Worm (Caenorhabditis elegans) whole organism, L1 larva: ENCODE results near the gene cyp-14A2.

Experiments used
- ama-1 ChIP-seq: fragments of 150-350 bp; optimal IDR thresholded peaks from 2 replicates; lab custom pipeline; 2014
- blmp-1 ChIP-seq: fragments of 150-350 bp; optimal IDR thresholded peaks from 2 replicates; lab custom pipeline; 2014; ENCODE audit warnings: missing biosample characterization, missing genetic modification characterization
- ceh-63 ChIP-seq: fragments of 200-800 bp; sonication (Bioruptor generic); optimal IDR thresholded peaks from 2 replicates; lab custom pipeline; 2018; ENCODE audit warnings: mild to moderate bottlenecking, missing genetic modification characterization, missing compliant biosample characterization
- dsc-1 ChIP-seq: sonication (generic microtip); optimal IDR thresholded peaks from 2 replicates; lab custom pipeline; 2016; ENCODE audit warnings: mild to moderate bottlenecking, missing genetic modification characterization, missing compliant biosample characterization
- egl-27 ChIP-seq, 2 experiments: fragments of 150-350 bp in 1 of 2; sonication (generic microtip); optimal IDR thresholded peaks; 3 replicates each; lab custom pipeline; 2017 to 2018; ENCODE audit warnings: missing biosample characterization in 2 of 2, missing genetic modification characterization in 2 of 2, missing genetic modification reagents in 2 of 2
- elt-3 ChIP-seq, 6 experiments: fragments of 150-350 bp in 1 of 6; sonication (generic microtip); optimal IDR thresholded peaks; 2 replicates each; lab custom pipeline; 2017 to 2018; ENCODE audit warnings: missing biosample characterization in 6 of 6, missing genetic modification characterization in 6 of 6, inconsistent platforms in 1 of 6
- fkh-4 ChIP-seq: sonication (generic microtip); optimal IDR thresholded peaks from 2 replicates; lab custom pipeline; 2016; ENCODE audit warnings: missing compliant biosample characterization, missing genetic modification characterization, borderline replicate concordance
- fos-1 ChIP-seq: fragments of 150-350 bp; optimal IDR thresholded peaks from 2 replicates; lab custom pipeline; 2014; ENCODE audit warnings: missing biosample characterization, missing genetic modification characterization
- hlh-17 ChIP-seq: fragments of 200-800 bp; sonication (Bioruptor generic); optimal IDR thresholded peaks from 2 replicates; lab custom pipeline; 2018; ENCODE audit warnings: missing genetic modification characterization, mild to moderate bottlenecking, missing compliant biosample characterization, moderate library complexity, borderline replicate concordance
- hpl-2 ChIP-seq: fragments of 150-350 bp; optimal IDR thresholded peaks from 2 replicates; lab custom pipeline; 2014; ENCODE audit warnings: missing biosample characterization, missing genetic modification reagents, missing genetic modification characterization
- isw-1 ChIP-seq: fragments of 200-800 bp; sonication (Bioruptor generic); IDR thresholded peaks from 2 replicates; pipeline ENCODE4 v1.3.6; 2022; ENCODE audit warnings: missing genetic modification characterization, missing compliant biosample characterization
- jun-1 ChIP-seq: fragments of 150-350 bp; optimal IDR thresholded peaks from 2 replicates; lab custom pipeline; 2014; ENCODE audit warnings: missing biosample characterization, missing genetic modification reagents, missing genetic modification characterization
- lin-14 ChIP-seq: fragments of 200-800 bp; sonication (Bioruptor generic); optimal IDR thresholded peaks from 2 replicates; lab custom pipeline; 2018; ENCODE audit warnings: mild to moderate bottlenecking, missing genetic modification characterization, moderate library complexity, missing compliant biosample characterization
- lin-15B ChIP-seq: fragments of 150-350 bp; sonication (generic microtip); optimal IDR thresholded peaks from 3 replicates; lab custom pipeline; 2014; ENCODE audit warnings: missing biosample characterization, missing genetic modification characterization
- lin-35 ChIP-seq, 2 experiments: fragments of 150-350 bp; optimal IDR thresholded peaks; 2 replicates each; lab custom pipeline; 2014; ENCODE audit warnings: missing biosample characterization in 2 of 2, missing genetic modification characterization in 2 of 2, missing genetic modification reagents in 2 of 2
- lsy-2 ChIP-seq, 2 experiments: fragments of 150-350 bp; optimal IDR thresholded peaks; 2 replicates each; lab custom pipeline; 2014; ENCODE audit warnings: missing biosample characterization in 2 of 2, missing genetic modification characterization in 2 of 2
- mab-9 ChIP-seq: fragments of 200-800 bp; sonication (Bioruptor generic); IDR thresholded peaks from 2 replicates; pipeline ENCODE4 v1.3.6; 2022; ENCODE audit warnings: missing genetic modification reagents, missing genetic modification characterization, missing compliant biosample characterization
- mef-2 ChIP-seq: fragments of 150-350 bp; optimal IDR thresholded peaks from 2 replicates; lab custom pipeline; 2014; ENCODE audit warnings: missing biosample characterization, missing genetic modification characterization
- mep-1 ChIP-seq: fragments of 150-350 bp; optimal IDR thresholded peaks from 2 replicates; lab custom pipeline; 2014; ENCODE audit warnings: missing biosample characterization, missing genetic modification characterization
- nhr-20 ChIP-seq: sonication (generic microtip); optimal IDR thresholded peaks from 2 replicates; lab custom pipeline; 2016; ENCODE audit warnings: mild to moderate bottlenecking, missing genetic modification characterization, missing compliant biosample characterization
- nhr-28 ChIP-seq: fragments of 150-350 bp; optimal IDR thresholded peaks from 2 replicates; lab custom pipeline; 2014; ENCODE audit warnings: missing biosample characterization, missing genetic modification characterization
- nhr-71 ChIP-seq: sonication (generic microtip); optimal IDR thresholded peaks from 2 replicates; lab custom pipeline; 2016; ENCODE audit warnings: mild to moderate bottlenecking, missing genetic modification characterization, moderate library complexity, missing compliant biosample characterization
- nhr-76 ChIP-seq: sonication (generic microtip); optimal IDR thresholded peaks from 2 replicates; lab custom pipeline; 2017; ENCODE audit warnings: missing biosample characterization, missing genetic modification characterization
- nhr-85 ChIP-seq: sonication (generic microtip); peaks from one replicate; lab custom pipeline; 2016; ENCODE audit warnings: missing genetic modification characterization, inconsistent platforms, missing compliant biosample characterization
- nhr-90 ChIP-seq: sonication (generic microtip); optimal IDR thresholded peaks from 2 replicates; lab custom pipeline; 2016; ENCODE audit warnings: mild to moderate bottlenecking, missing genetic modification characterization, missing compliant biosample characterization; ENCODE audit not compliant: poor library complexity
- pag-3 ChIP-seq: sonication (generic microtip); optimal IDR thresholded peaks from 2 replicates; lab custom pipeline; 2017; ENCODE audit warnings: missing genetic modification characterization, mild to moderate bottlenecking, missing compliant biosample characterization, antibody characterized with exemption, borderline replicate concordance; ENCODE audit not compliant: insufficient read depth
- pax-3 ChIP-seq: fragments of 200-800 bp; sonication (Bioruptor generic); optimal IDR thresholded peaks from 2 replicates; lab custom pipeline; 2018; ENCODE audit warnings: mild to moderate bottlenecking, missing genetic modification characterization, moderate library complexity, missing compliant biosample characterization
- rnt-1 ChIP-seq: sonication (generic microtip); optimal IDR thresholded peaks from 2 replicates; lab custom pipeline; 2016; ENCODE audit warnings: mild to moderate bottlenecking, missing genetic modification characterization, moderate library complexity, missing compliant biosample characterization
- skn-1 ChIP-seq: fragments of 150-350 bp; optimal IDR thresholded peaks from 2 replicates; lab custom pipeline; 2014; ENCODE audit warnings: missing biosample characterization, missing genetic modification characterization
- snpc-4 ChIP-seq: fragments of 150-350 bp; optimal IDR thresholded peaks from 2 replicates; lab custom pipeline; 2014; ENCODE audit warnings: missing biosample characterization, missing genetic modification characterization
- sup-37 ChIP-seq: fragments of 200-800 bp; sonication (Bioruptor generic); optimal IDR thresholded peaks from 2 replicates; lab custom pipeline; 2018; ENCODE audit warnings: mild to moderate bottlenecking, missing genetic modification characterization, missing compliant biosample characterization
- swsn-7 ChIP-seq: sonication (generic microtip); optimal IDR thresholded peaks from 2 replicates; lab custom pipeline; 2016; ENCODE audit warnings: missing genetic modification characterization, missing compliant biosample characterization
- unc-130 ChIP-seq: fragments of 150-350 bp; optimal IDR thresholded peaks from 2 replicates; lab custom pipeline; 2017; ENCODE audit warnings: missing biosample characterization, missing genetic modification characterization, inconsistent platforms
- unc-30 ChIP-seq: sonication (generic microtip); optimal IDR thresholded peaks from 2 replicates; lab custom pipeline; 2017; ENCODE audit warnings: missing biosample characterization, missing genetic modification characterization
- vab-15 ChIP-seq: sonication (generic microtip); optimal IDR thresholded peaks from 2 replicates; lab custom pipeline; 2017; ENCODE audit warnings: missing genotype, mild to moderate bottlenecking, missing genetic modification characterization, missing compliant biosample characterization
- zag-1 ChIP-seq: fragments of 150-350 bp; optimal IDR thresholded peaks from 2 replicates; lab custom pipeline; 2014; ENCODE audit warnings: missing biosample characterization, missing genetic modification characterization
- ztf-11 ChIP-seq, 2 experiments: sonication (generic microtip); optimal IDR thresholded peaks; 2 replicates each; lab custom pipeline; 2016 to 2017; ENCODE audit warnings: missing genetic modification characterization in 2 of 2, missing biosample characterization in 1 of 2, missing compliant biosample characterization in 1 of 2
- ztf-4 ChIP-seq: fragments of 150-350 bp; optimal IDR thresholded peaks from 2 replicates; lab custom pipeline; 2014; ENCODE audit warnings: missing biosample characterization, missing genetic modification characterization

Gene cyp-14A2

DNA sequence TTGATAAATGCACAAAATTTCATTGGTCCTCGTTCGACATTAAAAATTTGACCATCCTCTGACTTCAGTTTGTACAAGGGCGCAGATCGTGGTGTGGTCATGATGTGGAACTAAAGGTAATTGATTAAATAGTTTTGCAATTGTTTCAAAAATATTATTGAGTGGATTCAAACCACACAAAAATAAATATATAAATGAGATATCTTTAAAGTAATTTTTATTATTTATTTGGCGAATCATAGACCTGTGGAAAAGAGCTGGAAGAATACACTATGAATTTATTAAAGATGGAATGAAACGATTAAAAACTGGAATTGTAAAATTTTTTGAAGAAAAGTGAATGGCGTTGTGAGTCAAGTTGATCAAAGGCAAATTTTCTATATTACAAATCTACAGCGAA is 46.0 kb downstream of the cyp-14A2 start, which contains the start of gene skr-20:
Gene skr-20 (minus strand): TSS at position 101 of the 400 bp plus-strand sequence.
- TF ChIP-seq lin-15B (tag; lab: Kevin White, UChicago) (no peak), nhr-90 (tag; lab: Kevin White, UChicago) (no peak), jun-1 (tag; lab: Kevin White, UChicago) (no peak), zag-1 (no peak), nhr-76 (no peak), skn-1 (tag; lab: Kevin White, UChicago) (no peak), ztf-11 (tag; optimal IDR thresholded peaks at IDR 0.05; lab: Kevin White, UChicago) (no peak), ztf-4 (tag; lab: Kevin White, UChicago) (no peak), lin-14 (no peak), hpl-2 (GFP tag; lab: Kevin White, UChicago) (no peak), nhr-28 (tag; lab: Kevin White, UChicago) (no peak), swsn-7 (tag; lab: Kevin White, UChicago) (no peak), mab-9 (GFP tag; lab: Robert Waterston, UW) (no peak), isw-1 (GFP tag; lab: Robert Waterston, UW) (no peak), pag-3 (tag; lab: Kevin White, UChicago) (no peak), snpc-4 (tag; lab: Kevin White, UChicago) (no peak), hlh-17 (GFP tag; lab: Kevin White, UChicago) (no peak), blmp-1 (no peak), sup-37 (GFP tag; lab: Kevin White, UChicago) (no peak)

DNA sequence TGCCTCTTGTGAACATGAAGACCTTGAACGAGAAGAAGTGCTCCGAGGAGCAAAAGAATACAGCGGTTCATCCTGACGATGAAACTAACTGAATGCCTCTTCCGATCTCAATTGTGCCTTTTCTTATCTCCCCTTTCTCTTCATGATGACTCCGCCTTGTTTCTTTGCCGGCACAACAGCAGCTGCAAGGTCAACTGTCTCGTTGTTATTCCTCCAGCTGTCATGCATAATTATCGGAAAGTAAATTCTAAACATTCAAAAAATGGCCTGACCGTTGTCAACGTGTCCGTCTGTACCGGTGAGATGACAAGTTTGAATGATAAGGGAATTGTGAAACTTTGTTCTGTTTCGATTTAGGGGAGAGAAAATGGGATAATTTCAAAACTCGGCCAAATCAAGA is 48.1 kb downstream of the cyp-14A2 start, which contains the start of gene asp-4:
Gene asp-4 (minus strand): TSS at position 106 of the 400 bp plus-strand sequence.
- TF ChIP-seq fos-1 (tag; lab: Kevin White, UChicago) (no peak), nhr-85 (tag; lab: Kevin White, UChicago) (peak; percentile 69), mep-1 (tag; lab: Kevin White, UChicago) (peak; percentile 37), lin-14 (peak; percentile 39), blmp-1 (peak; percentile 40), fkh-4 (tag; lab: Kevin White, UChicago) (no peak), mab-9 (GFP tag; lab: Robert Waterston, UW) (0 out of 2 replicates have a peak, but pooled peaks have one; percentile 14)

DNA sequence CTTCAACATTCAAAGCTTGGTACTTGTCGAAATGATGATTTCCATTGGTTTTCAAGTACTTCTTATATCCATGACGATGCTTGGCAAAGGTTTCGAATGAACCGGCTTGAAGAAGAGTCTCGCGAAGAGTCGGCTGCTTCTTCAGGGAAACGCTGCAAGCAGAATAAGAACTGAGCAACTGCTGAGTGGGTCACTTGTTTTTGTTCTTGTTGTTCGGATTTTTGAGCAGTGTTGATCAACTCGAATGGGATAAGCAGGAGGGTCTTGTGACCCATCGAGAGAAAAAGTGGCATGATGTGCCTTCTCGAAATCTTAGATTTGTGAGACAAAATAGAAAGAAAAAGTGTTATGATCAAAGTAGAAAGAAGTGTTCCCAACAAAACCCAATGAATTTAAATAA is 48.9 kb downstream of the cyp-14A2 start:
- TF ChIP-seq lin-14: peak; percentile 69
- TF ChIP-seq pax-3 (tag; lab: Kevin White, UChicago): no peak
- TF ChIP-seq lsy-2 (tag; optimal IDR thresholded peaks at IDR 0.05; lab: Kevin White, UChicago): peak in 1 of 2 experiments; percentile 40
- TF ChIP-seq lin-35 (GFP tag; optimal IDR thresholded peaks at IDR 0.05; lab: Kevin White, UChicago): peak in 1 of 2 experiments; percentile 0
- TF ChIP-seq ama-1 (lab: Kevin White, UChicago): no peak
- no peak for TF ChIP-seq sup-37 (GFP tag; lab: Kevin White, UChicago)
- TF ChIP-seq elt-3 (tag; optimal IDR thresholded peaks at IDR 0.05; lab: Kevin White, UChicago): no peak
- peak; percentile 59 for TF ChIP-seq nhr-71 (tag; lab: Kevin White, UChicago)
- TF ChIP-seq mep-1 (tag; lab: Kevin White, UChicago): no peak
- peak; percentile 65 for TF ChIP-seq rnt-1
- TF ChIP-seq unc-130 (tag; lab: Kevin White, UChicago): peak; percentile 36
- peak; percentile 5 for TF ChIP-seq nhr-20 (tag; lab: Kevin White, UChicago)
- TF ChIP-seq snpc-4 (tag; lab: Kevin White, UChicago): peak; percentile 84
- TF ChIP-seq pag-3 (tag; lab: Kevin White, UChicago): peak; percentile 71

DNA sequence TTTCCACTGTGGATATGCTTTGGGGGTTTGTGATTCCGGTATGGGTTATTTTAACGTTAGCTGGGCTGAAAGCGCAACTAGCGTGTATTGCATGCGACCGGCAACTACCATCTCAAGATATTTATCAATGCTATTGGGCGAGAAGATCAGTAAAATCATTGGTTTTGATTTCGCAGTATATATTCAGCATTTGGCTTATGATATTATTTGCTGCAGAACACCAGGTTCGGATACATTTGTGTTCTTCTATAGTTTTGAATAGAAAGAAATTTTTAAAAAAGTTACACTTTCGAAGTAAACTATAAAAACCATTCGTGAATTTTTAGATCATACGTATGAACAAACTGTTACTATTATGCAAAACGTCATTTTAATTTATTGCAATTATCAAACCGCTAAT is 51.5 kb downstream of the cyp-14A2 start:
- TF ChIP-seq ceh-63 (GFP tag; lab: Kevin White, UChicago) (no peak), mef-2 (tag; lab: Kevin White, UChicago) (no peak), egl-27 (tag; optimal IDR thresholded peaks at IDR 0.05; lab: Kevin White, UChicago) (no peak), dsc-1 (tag; lab: Kevin White, UChicago) (no peak), vab-15 (tag; lab: Kevin White, UChicago) (no peak), snpc-4 (tag; lab: Kevin White, UChicago) (no peak), unc-30 (no peak)
